Fruit fly (Drosophila melanogaster): Measurements from ENCODE around the gene Ack.

DNA sequence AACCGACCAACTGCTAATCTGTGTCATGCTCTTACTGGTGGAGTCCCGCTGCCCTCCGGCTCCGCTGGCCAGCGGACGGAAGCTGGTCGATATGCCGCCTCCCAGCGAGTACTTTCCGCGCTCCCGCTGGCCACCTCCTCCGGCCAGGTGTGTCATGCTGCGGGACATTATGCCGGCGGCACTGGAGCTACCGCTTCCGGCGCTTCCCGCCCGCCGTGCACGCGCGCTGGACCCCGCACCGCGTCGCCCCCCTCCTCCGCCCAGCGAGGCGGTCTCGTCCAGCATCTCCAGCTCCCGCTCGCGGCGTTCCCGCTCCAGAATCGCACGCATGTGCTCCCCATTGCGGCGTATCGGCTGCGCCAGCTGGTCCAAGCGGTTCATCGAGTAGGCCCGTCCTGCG lies 20.6 kb downstream of the Ack start:
- TF ChIP-seq Antp (GFP tag; optimal IDR thresholded peaks at IDR 0.05) (no peak), mld (GFP tag; IDR thresholded peaks at IDR 0.05; ENCODE audit: partially characterized antibody) (no peak), ase (GFP tag; IDR thresholded peaks at IDR 0.05) (no peak), mam (GFP tag; optimal IDR thresholded peaks at IDR 0.05) (no peak), CG12744 (GFP tag; optimal IDR thresholded peaks at IDR 0.05) (no peak)

All from whole organism, embryonic.